Fruit fly (Drosophila melanogaster): ENCODE results near the gene SP1173.

Gene SP1173

dm6 chr3L:6747127-6747526 lies 43.8 kb upstream of the SP1173 start (continued):
- peak; percentile 77 for TF ChIP-seq woc (GFP tag; optimal IDR thresholded peaks at IDR 0.05)
- no peak for TF ChIP-seq Vsx2 (GFP tag; optimal IDR thresholded peaks at IDR 0.05; ENCODE audit: partially characterized antibody)
- no peak for TF ChIP-seq lola (GFP tag; optimal IDR thresholded peaks at IDR 0.05)
- TF ChIP-seq Rel (GFP tag; optimal IDR thresholded peaks at IDR 0.05): no peak
- peak; percentile 30 for TF ChIP-seq Rel (tag; optimal IDR thresholded peaks at IDR 0.05)
- TF ChIP-seq usp (GFP tag; optimal IDR thresholded peaks at IDR 0.05): no peak

- TF ChIP-seq CrebA (GFP tag; optimal IDR thresholded peaks at IDR 0.05; ENCODE audit: borderline replicate concordance) (no peak), Dif (GFP tag; optimal IDR thresholded peaks at IDR 0.05; ENCODE audit: partially characterized antibody) (peak; percentile 3), Vsx2 (GFP tag; optimal IDR thresholded peaks at IDR 0.05; ENCODE audit: partially characterized antibody) (no peak), ey (GFP tag; optimal IDR thresholded peaks at IDR 0.05) (no peak), GATAd (GFP tag; optimal IDR thresholded peaks at IDR 0.05) (no peak), dsf (GFP tag; optimal IDR thresholded peaks at IDR 0.05; ENCODE audit: borderline replicate concordance) (no peak), usp (GFP tag; optimal IDR thresholded peaks at IDR 0.05) (no peak), Jra (GFP tag; optimal IDR thresholded peaks at IDR 0.05) (no peak), OdsH (GFP tag; optimal IDR thresholded peaks at IDR 0.05) (no peak), HLH106 (tag; optimal IDR thresholded peaks at IDR 0.05) (peak; percentile 35), Hr83 (GFP tag; optimal IDR thresholded peaks at IDR 0.05; ENCODE audit: poor library complexity, severe bottlenecking) (peak; percentile 92), Hr78 (GFP tag; optimal IDR thresholded peaks at IDR 0.05) (no peak), Rel (GFP tag; optimal IDR thresholded peaks at IDR 0.05) (no peak), Rel (tag; optimal IDR thresholded peaks at IDR 0.05) (peak; percentile 97), woc (GFP tag; optimal IDR thresholded peaks at IDR 0.05) (peak; percentile 47), brk (GFP tag; optimal IDR thresholded peaks at IDR 0.05) (no peak), h (GFP tag; optimal IDR thresholded peaks at IDR 0.05) (peak; percentile 46), Hnf4 (GFP tag; optimal IDR thresholded peaks at IDR 0.05) (peak; percentile 4), dl (GFP tag; optimal IDR thresholded peaks at IDR 0.05; ENCODE audit: insufficient read depth in 1 of 2, partially characterized antibody in 2 of 2) (no peak), dmrt93B (GFP tag; optimal IDR thresholded peaks at IDR 0.05) (peak; percentile 5), rgr (GFP tag; optimal IDR thresholded peaks at IDR 0.05) (peak; percentile 44), sv (GFP tag; optimal IDR thresholded peaks at IDR 0.05) (no peak), sage (GFP tag; optimal IDR thresholded peaks at IDR 0.05) (no peak), Sp1 (GFP tag; optimal IDR thresholded peaks at IDR 0.05) (peak; percentile 33), CG32264 (GFP tag; optimal IDR thresholded peaks at IDR 0.05) (no peak), Abd-B (GFP tag; optimal IDR thresholded peaks at IDR 0.05) (no peak), psq (GFP tag; optimal IDR thresholded peaks at IDR 0.05) (peak; percentile 99), pan (optimal IDR thresholded peaks at IDR 0.05) (no peak), CG9705 (GFP tag; optimal IDR thresholded peaks at IDR 0.05) (peak; percentile 26), N (GFP tag; optimal IDR thresholded peaks at IDR 0.05) (peak; percentile 53), fru (GFP tag; optimal IDR thresholded peaks at IDR 0.05) (no peak), foxo (GFP tag; optimal IDR thresholded peaks at IDR 0.05) (no peak), br (GFP tag; optimal IDR thresholded peaks at IDR 0.05) (no peak), Dfd (GFP tag; optimal IDR thresholded peaks at IDR 0.05) (no peak), jim (GFP tag; optimal IDR thresholded peaks at IDR 0.05) (peak; percentile 93), Myc (optimal IDR thresholded peaks at IDR 0.05) (no peak), lola (GFP tag; optimal IDR thresholded peaks at IDR 0.05) (peak; percentile 17), tai (GFP tag; optimal IDR thresholded peaks at IDR 0.05) (no peak), Mio (GFP tag; optimal IDR thresholded peaks at IDR 0.05) (no peak)
Measured at dm6 chr3L:6743346-6744165, 40.2 kb upstream of the SP1173 start.
